Fruit fly (Drosophila melanogaster): ENCODE data around the gene Eig71Ed.

The Eig71Ed gene

DNA sequence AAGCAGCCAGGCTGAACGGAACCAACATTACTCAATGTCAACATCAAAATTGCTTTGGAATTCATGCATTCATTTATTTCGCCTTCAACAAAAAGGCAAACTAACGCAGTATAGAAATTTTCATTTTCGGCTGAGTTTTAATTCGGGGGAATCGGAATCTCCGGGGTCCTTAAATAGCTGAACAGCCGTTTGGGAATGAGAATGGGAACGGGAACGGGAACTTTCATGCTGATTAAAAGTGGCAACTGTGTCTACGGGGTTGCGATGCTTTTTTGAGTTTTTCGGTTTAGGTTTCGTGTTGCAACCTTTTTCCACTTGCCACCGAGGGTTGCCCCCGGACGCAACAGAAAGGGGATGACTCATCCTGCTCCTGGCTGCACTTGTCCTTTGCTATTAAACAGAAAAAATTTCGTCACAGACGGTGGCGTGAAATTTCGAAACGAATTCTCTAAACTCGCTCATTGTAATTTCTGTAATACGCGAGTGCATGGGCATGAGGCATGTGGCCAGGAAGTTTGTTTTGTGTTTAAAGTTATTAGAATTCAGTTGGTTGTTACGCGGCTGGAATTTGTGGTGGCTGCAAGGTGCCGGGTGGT, 12.0 kb downstream of the Eig71Ed start:
- no peak for TF ChIP-seq CG17801 (GFP tag; optimal IDR thresholded peaks at IDR 0.05; ENCODE audit: partially characterized antibody)

dm6 chr3L:15665741-15666140, 13.4 kb downstream of the Eig71Ed start:
- TF ChIP-seq CG17801 (GFP tag; optimal IDR thresholded peaks at IDR 0.05; ENCODE audit: partially characterized antibody), result no peak

DNA sequence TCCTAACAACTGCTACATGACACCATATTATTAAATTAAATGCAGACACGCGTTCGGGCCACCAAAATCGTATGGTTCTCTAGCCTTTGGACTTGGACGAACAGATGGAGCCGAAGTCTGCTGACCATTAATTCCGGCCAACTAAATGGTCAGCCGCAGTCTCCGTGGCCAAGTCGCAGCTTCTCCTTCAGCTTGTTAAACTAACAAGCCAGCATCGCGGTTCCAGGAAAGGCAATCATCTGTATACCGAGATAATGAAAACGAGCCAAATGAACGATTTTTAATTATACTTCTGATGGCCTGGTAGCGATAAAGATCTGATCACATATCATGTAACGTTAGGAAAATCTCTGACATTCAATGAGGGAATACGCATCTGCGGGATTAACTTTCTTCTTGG, 17.6 kb downstream of the Eig71Ed start:
- no peak for TF ChIP-seq CG17801 (GFP tag; optimal IDR thresholded peaks at IDR 0.05; ENCODE audit: partially characterized antibody)

DNA sequence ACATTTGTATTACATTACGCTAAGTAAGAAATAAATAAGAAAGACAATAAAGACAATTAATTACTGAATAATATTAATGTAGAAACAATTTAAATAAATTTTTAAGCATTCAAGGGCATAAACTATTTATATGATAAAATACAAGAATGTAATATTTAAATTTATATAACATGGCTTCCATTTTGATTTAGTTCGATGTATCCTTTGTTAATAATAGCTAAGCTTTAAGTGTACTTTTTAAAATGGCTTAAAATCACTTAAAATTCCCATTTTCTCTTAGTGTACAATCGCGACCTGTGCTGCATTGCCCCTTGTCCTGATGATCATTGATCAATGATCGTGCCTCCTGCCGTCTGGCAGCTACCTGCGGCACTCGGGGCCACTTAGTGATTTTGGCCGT, 18.1 kb downstream of the Eig71Ed start:
- TF ChIP-seq CG17801 (GFP tag; optimal IDR thresholded peaks at IDR 0.05; ENCODE audit: partially characterized antibody), result no peak

- TF ChIP-seq CG17801 (GFP tag; optimal IDR thresholded peaks at IDR 0.05; ENCODE audit: partially characterized antibody), result no peak
Measured at dm6 chr3L:15672800-15673199, 20.5 kb downstream of the Eig71Ed start.

dm6 chr3L:15675111-15675510, 22.8 kb downstream of the Eig71Ed start:
- TF ChIP-seq CG17801 (GFP tag; optimal IDR thresholded peaks at IDR 0.05; ENCODE audit: partially characterized antibody), result no peak

- no peak for TF ChIP-seq CG17801 (GFP tag; optimal IDR thresholded peaks at IDR 0.05; ENCODE audit: partially characterized antibody)
Measured at dm6 chr3L:15677662-15678061, 25.3 kb downstream of the Eig71Ed start.

DNA sequence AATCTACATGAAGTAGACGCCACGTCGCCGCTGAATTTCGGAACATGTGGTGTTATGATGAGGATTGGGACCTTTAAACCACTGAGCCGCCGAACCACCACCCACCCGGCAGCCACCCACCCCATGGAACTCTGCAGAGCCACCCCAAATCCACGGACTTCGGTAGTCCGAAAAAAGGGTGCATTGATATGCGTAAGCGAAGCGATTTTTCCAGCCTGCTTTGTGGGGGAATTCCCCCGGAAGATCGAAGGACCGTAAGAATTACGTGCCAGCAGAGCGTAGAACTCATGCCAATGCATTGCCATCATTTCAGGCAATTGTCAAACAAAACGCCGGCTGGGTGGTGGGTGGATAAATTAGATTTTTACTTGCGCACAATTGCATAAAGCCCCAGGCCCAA, 25.9 kb downstream of the Eig71Ed start:
- no peak for TF ChIP-seq CG17801 (GFP tag; optimal IDR thresholded peaks at IDR 0.05; ENCODE audit: partially characterized antibody)

DNA sequence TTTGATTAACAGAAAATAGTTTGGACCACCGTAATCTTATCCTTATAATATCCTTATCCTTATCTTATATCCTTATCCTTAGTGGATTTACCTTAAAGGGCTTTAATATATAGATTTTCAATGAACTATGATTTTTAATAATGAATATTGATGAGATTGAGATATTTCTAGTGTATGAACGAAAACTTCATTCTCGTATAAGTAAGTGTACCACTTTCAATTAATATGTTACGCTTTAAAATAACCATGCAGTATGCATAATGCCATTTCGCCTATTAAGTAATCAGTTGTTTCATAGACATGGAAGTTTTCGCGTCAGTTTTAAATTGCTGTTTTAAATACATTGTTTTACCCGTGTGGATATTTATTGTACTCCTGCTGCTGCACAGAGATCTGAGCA, 27.1 kb downstream of the Eig71Ed start, which contains the start of gene CG7304:
Gene CG7304 (plus strand): TSS at position 301 of the 400 bp plus-strand sequence.
- TF ChIP-seq CG17801 (GFP tag; optimal IDR thresholded peaks at IDR 0.05; ENCODE audit: partially characterized antibody), result no peak

- no peak for TF ChIP-seq CG17801 (GFP tag; optimal IDR thresholded peaks at IDR 0.05; ENCODE audit: partially characterized antibody)
Measured at dm6 chr3L:15683345-15683922, 31.1 kb downstream of the Eig71Ed start, which contains the start of the genes CG7579 and Pgant8. Gene CG7579 (minus strand): TSS chr3L:15683445. Gene Pgant8 (plus strand): TSS chr3L:15683872.

DNA sequence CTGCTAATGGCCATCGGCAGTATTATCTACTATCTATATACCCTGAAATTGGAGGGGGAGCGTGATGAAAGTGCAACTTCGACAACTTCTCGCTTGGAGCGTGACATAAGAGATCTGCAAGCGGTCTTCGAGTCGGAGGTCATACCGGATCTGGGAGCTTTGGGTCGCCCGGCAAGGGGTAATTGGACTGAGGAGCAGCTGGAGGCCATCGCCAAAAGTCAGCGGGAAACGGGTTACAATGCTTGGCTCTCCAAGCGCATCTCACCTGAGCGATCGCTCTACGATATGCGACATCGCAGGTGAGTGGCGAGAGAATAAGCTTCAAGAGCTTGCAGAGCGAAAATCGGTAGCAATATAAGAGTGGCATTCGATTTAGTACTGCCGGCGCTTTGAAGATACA, 31.7 kb downstream of the Eig71Ed start:
- no peak for TF ChIP-seq CG17801 (GFP tag; optimal IDR thresholded peaks at IDR 0.05; ENCODE audit: partially characterized antibody)

DNA sequence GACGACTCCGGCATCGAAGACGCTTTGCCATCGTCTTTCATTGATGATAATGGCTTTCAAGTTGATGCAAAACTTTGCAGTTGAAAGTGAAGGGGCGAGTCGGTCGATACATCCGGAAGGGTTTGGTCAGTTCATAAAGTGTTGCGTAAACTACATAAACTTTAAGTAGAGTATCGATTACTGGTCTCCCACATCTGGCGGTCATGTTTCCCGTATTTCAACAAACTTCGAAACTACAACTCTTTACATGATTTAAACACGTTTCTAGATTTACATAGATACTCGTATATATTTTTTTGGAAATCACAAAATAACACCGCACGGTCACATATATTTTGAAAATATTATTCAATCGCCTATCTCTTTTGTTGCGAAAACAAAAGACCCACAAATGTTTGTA, 35.5 kb downstream of the Eig71Ed start, which contains the start of gene CG34452:
Gene CG34452 (minus strand): TSS at position 101 of the 400 bp plus-strand sequence.
- TF ChIP-seq CG17801 (GFP tag; optimal IDR thresholded peaks at IDR 0.05; ENCODE audit: partially characterized antibody), result no peak

dm6 chr3L:15689518-15689917, 37.2 kb downstream of the Eig71Ed start:
- TF ChIP-seq CG17801 (GFP tag; optimal IDR thresholded peaks at IDR 0.05; ENCODE audit: partially characterized antibody), result no peak

dm6 chr3L:15690711-15691591, 38.6 kb downstream of the Eig71Ed start:
- no peak for TF ChIP-seq CG17801 (GFP tag; optimal IDR thresholded peaks at IDR 0.05; ENCODE audit: partially characterized antibody)

- no peak for TF ChIP-seq CG17801 (GFP tag; optimal IDR thresholded peaks at IDR 0.05; ENCODE audit: partially characterized antibody)
Measured at dm6 chr3L:15691968-15692367, 39.6 kb downstream of the Eig71Ed start, which contains the start of gene CG34451. Gene CG34451 (minus strand): TSS chr3L:15692068.

- TF ChIP-seq CG17801 (GFP tag; optimal IDR thresholded peaks at IDR 0.05; ENCODE audit: partially characterized antibody), result no peak
Measured at dm6 chr3L:15692388-15692787, 40.1 kb downstream of the Eig71Ed start.

Measured in ovary, adult (tissue).